Worm (Caenorhabditis elegans) whole organism, late embryonic: ENCODE results near the gene K09E9.1.

Experiments used
- F13H6.1 ChIP-seq: sonication (generic microtip); optimal IDR thresholded peaks from 2 replicates; lab custom pipeline; 2016; ENCODE audit warnings: missing genetic modification characterization, missing compliant biosample characterization
- K09A11.1 ChIP-seq: sonication (generic microtip); optimal IDR thresholded peaks from 2 replicates; lab custom pipeline; 2017; ENCODE audit warnings: antibody characterized with exemption, mild to moderate bottlenecking, missing genetic modification characterization, missing compliant biosample characterization; ENCODE audit not compliant: insufficient read depth
- ama-1 ChIP-seq: fragments of 150-350 bp; optimal IDR thresholded peaks from 2 replicates; lab custom pipeline; 2014
- ceh-14 ChIP-seq: sonication (generic microtip); optimal IDR thresholded peaks from 2 replicates; lab custom pipeline; 2016; ENCODE audit warnings: missing genotype, missing genetic modification characterization, missing compliant biosample characterization
- ceh-18 ChIP-seq: sonication (generic microtip); optimal IDR thresholded peaks from 2 replicates; lab custom pipeline; 2016; ENCODE audit warnings: missing genetic modification characterization, missing compliant biosample characterization
- ceh-2 ChIP-seq: sonication (generic microtip); optimal IDR thresholded peaks from 2 replicates; lab custom pipeline; 2016; ENCODE audit warnings: missing genotype, missing genetic modification characterization, missing compliant biosample characterization
- ceh-31 ChIP-seq: sonication (generic microtip); optimal IDR thresholded peaks from 2 replicates; lab custom pipeline; 2016; ENCODE audit warnings: missing genetic modification characterization, missing compliant biosample characterization
- ceh-34 ChIP-seq: sonication (generic microtip); optimal IDR thresholded peaks from 2 replicates; lab custom pipeline; 2016; ENCODE audit warnings: mild to moderate bottlenecking, missing genetic modification characterization, missing compliant biosample characterization
- ceh-45 ChIP-seq: fragments of 200-800 bp; sonication (Bioruptor generic); IDR thresholded peaks from 2 replicates; pipeline ENCODE4 v1.3.6; 2022; ENCODE audit warnings: missing genetic modification reagents, missing genetic modification characterization, missing compliant biosample characterization
- elt-2 ChIP-seq: sonication (generic microtip); optimal IDR thresholded peaks from 2 replicates; lab custom pipeline; 2016; ENCODE audit warnings: missing genetic modification reagents, missing genetic modification characterization, missing compliant biosample characterization
- elt-4 ChIP-seq: sonication (generic microtip); optimal IDR thresholded peaks from 2 replicates; lab custom pipeline; 2016; ENCODE audit warnings: missing genetic modification characterization, missing compliant biosample characterization
- ets-4 ChIP-seq: sonication (generic microtip); optimal IDR thresholded peaks from 2 replicates; lab custom pipeline; 2016; ENCODE audit warnings: missing genetic modification characterization, missing compliant biosample characterization
- eyg-1 ChIP-seq: sonication (generic microtip); optimal IDR thresholded peaks from 2 replicates; lab custom pipeline; 2016; ENCODE audit warnings: missing genotype, missing genetic modification characterization, missing compliant biosample characterization
- fkh-6 ChIP-seq: sonication (generic microtip); optimal IDR thresholded peaks from 2 replicates; lab custom pipeline; 2016; ENCODE audit warnings: missing genetic modification characterization, missing compliant biosample characterization
- gmeb-2 ChIP-seq: sonication (generic microtip); optimal IDR thresholded peaks from 2 replicates; lab custom pipeline; 2016; ENCODE audit warnings: missing genetic modification characterization, inconsistent platforms, missing compliant biosample characterization
- hlh-30 ChIP-seq: sonication (generic microtip); optimal IDR thresholded peaks from 2 replicates; lab custom pipeline; 2017; ENCODE audit warnings: antibody characterized with exemption, missing genetic modification characterization, missing compliant biosample characterization; ENCODE audit not compliant: insufficient read depth
- lim-6 ChIP-seq: sonication (generic microtip); optimal IDR thresholded peaks from 2 replicates; lab custom pipeline; 2016; ENCODE audit warnings: missing genetic modification characterization, missing compliant biosample characterization
- madf-2 ChIP-seq: sonication (generic microtip); optimal IDR thresholded peaks from 2 replicates; lab custom pipeline; 2017; ENCODE audit warnings: missing genetic modification characterization, missing compliant biosample characterization
- mec-3 ChIP-seq: sonication (generic microtip); optimal IDR thresholded peaks from 2 replicates; lab custom pipeline; 2016; ENCODE audit warnings: borderline replicate concordance, missing genetic modification characterization, missing compliant biosample characterization
- nhr-11 ChIP-seq: fragments of 150-350 bp; optimal IDR thresholded peaks from 2 replicates; lab custom pipeline; 2014; ENCODE audit warnings: missing biosample characterization, missing genetic modification characterization
- pax-1 ChIP-seq: fragments of 150-350 bp; optimal IDR thresholded peaks from 2 replicates; lab custom pipeline; 2014; ENCODE audit warnings: missing biosample characterization, missing genetic modification characterization
- pha-2 ChIP-seq: sonication (generic microtip); optimal IDR thresholded peaks from 2 replicates; lab custom pipeline; 2017; ENCODE audit warnings: mild to moderate bottlenecking, missing genetic modification characterization, missing compliant biosample characterization
- pqm-1 ChIP-seq: sonication (generic microtip); optimal IDR thresholded peaks from 2 replicates; lab custom pipeline; 2016; ENCODE audit warnings: missing genetic modification characterization, missing compliant biosample characterization
- pros-1 ChIP-seq: fragments of 150-350 bp; optimal IDR thresholded peaks from 2 replicates; lab custom pipeline; 2014; ENCODE audit warnings: missing biosample characterization, missing genetic modification reagents, missing genetic modification characterization
- ref-2 ChIP-seq: sonication (generic microtip); optimal IDR thresholded peaks from 2 replicates; lab custom pipeline; 2016; ENCODE audit warnings: missing genetic modification characterization, missing compliant biosample characterization
- rnt-1 ChIP-seq: sonication (generic microtip); optimal IDR thresholded peaks from 2 replicates; lab custom pipeline; 2016; ENCODE audit warnings: missing genetic modification characterization, missing compliant biosample characterization
- sox-4 ChIP-seq: sonication (generic microtip); optimal IDR thresholded peaks from 2 replicates; lab custom pipeline; 2017; ENCODE audit warnings: mild to moderate bottlenecking, missing genetic modification characterization, inconsistent platforms, missing compliant biosample characterization
- syd-9 ChIP-seq: sonication (generic microtip); optimal IDR thresholded peaks from 2 replicates; lab custom pipeline; 2016; ENCODE audit warnings: mild to moderate bottlenecking, missing genetic modification characterization, moderate library complexity, missing compliant biosample characterization
- tbx-2 ChIP-seq: sonication (generic microtip); optimal IDR thresholded peaks from 2 replicates; lab custom pipeline; 2016; ENCODE audit warnings: missing genetic modification characterization, missing compliant biosample characterization
- unc-55 ChIP-seq: sonication (generic microtip); optimal IDR thresholded peaks from 2 replicates; lab custom pipeline; 2017; ENCODE audit warnings: missing biosample characterization, missing genetic modification reagents, missing genetic modification characterization
- zip-5 ChIP-seq: sonication (generic microtip); optimal IDR thresholded peaks from 2 replicates; lab custom pipeline; 2016; ENCODE audit warnings: missing genetic modification characterization, missing compliant biosample characterization

The K09E9.1 gene

DNA sequence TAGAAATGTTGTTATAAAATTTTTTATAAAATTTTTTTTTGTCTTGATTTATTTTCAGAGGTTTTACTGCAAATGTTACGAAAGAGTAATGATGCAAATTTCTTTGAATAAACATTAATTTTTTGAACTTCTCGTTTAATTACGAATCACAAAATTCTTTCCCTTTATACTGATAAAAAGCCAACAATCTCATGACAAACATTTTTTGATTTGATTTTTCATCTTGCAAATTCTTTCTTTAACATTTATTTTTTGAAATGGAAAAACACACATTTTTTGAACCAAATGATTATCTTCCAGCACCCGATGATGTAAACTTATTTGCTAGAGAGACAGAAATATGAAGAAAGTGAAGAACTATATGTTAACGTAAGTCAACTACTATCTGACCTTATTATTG lies at the start of gene K09E9.1:
Gene K09E9.1 (plus strand): TSS at position 301 of the 400 bp plus-strand sequence.
- TF ChIP-seq K09A11.1 (tag; lab: Kevin White, UChicago): no peak
- TF ChIP-seq pros-1 (tag; lab: Kevin White, UChicago): no peak
- TF ChIP-seq madf-2 (tag; lab: Kevin White, UChicago): no peak
- TF ChIP-seq pqm-1: no peak

DNA sequence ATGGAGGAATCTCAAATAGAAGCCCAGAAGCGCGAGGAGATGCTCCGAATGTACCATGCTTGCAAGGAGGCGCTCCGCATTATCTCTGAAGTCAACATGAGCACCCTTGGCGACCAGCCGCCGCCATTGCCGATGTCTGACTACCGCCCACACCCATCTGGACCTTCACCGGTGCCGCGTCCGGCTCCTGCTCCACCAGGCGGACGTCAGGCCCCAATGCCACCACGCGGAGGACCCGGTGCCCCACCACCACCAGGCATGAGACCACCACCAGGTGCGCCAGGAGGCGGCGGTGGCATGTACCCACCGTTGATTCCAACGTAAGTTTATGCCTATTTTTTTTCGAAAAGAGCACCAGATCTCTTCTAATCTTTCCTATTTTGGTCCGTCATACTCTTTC lies 48.3 kb upstream of the K09E9.1 start:
- TF ChIP-seq ref-2 (tag; lab: Kevin White, UChicago): no peak
- no peak for TF ChIP-seq ceh-34 (tag; lab: Kevin White, UChicago)
- TF ChIP-seq mec-3 (tag; lab: Kevin White, UChicago): peak; percentile 7
- no peak for TF ChIP-seq unc-55 (GFP tag; lab: Kevin White, UChicago)
- TF ChIP-seq hlh-30 (tag; lab: Kevin White, UChicago): no peak
- no peak for TF ChIP-seq ama-1
- TF ChIP-seq nhr-11 (tag; lab: Kevin White, UChicago): no peak
- TF ChIP-seq fkh-6 (tag; lab: Kevin White, UChicago): no peak

DNA sequence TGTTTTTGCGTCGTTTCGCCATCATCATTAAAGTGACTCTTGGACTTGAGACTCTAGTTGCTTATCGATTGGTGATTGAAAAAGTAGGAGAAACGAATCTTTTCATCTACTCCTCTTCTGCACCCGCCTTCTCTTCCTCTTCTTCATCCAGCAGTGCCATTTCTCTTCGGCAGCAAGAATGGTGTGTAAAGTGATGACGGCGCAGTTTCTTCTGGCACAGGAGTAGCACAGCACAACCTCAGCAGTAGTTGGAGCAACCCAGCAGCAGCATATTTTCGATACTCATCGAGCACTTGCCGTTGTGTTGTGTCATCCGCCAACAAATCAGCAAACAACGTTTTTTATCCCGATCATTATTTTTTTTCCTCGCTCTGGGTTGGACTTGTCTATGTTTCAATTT lies 44.8 kb upstream of the K09E9.1 start:
- TF ChIP-seq unc-55 (GFP tag; lab: Kevin White, UChicago) (peak; percentile 9), ceh-18 (tag; lab: Kevin White, UChicago) (peak; percentile 53), ceh-14 (tag; lab: Kevin White, UChicago) (no peak)

DNA sequence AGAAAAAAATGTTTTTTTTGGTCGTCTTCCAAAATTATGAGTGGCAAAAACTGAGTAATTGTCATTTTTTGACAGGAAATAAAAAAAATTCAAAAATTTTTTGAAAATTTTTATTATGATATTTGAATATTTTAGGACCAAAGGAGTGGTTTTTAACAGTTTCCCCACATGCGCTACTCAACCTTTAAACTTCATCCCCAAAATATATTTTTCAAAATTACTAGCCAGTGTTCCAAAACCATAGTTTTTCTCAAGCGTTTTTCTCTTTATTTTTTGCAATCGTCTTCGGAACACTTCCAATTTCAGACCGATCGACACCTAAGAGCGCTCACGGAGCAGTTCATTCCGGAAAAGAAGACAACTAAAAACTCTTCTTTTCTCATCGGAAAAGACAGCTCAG lies 43.4 kb upstream of the K09E9.1 start, which contains the start of gene K09A9.6:
Gene K09A9.6 (plus strand): TSS at position 301 of the 400 bp plus-strand sequence.
- TF ChIP-seq ets-4: no peak
- TF ChIP-seq F13H6.1 (tag; lab: Kevin White, UChicago): no peak
- TF ChIP-seq syd-9 (tag; lab: Kevin White, UChicago): no peak
- no peak for TF ChIP-seq pha-2 (tag; lab: Kevin White, UChicago)
- no peak for TF ChIP-seq ceh-34 (tag; lab: Kevin White, UChicago)
- TF ChIP-seq hlh-30 (tag; lab: Kevin White, UChicago): no peak
- no peak for TF ChIP-seq ceh-31
- no peak for TF ChIP-seq lim-6 (tag; lab: Kevin White, UChicago)
- no peak for TF ChIP-seq zip-5 (tag; lab: Kevin White, UChicago)
- no peak for TF ChIP-seq pros-1 (tag; lab: Kevin White, UChicago)
- no peak for TF ChIP-seq ama-1
- TF ChIP-seq elt-4 (tag; lab: Kevin White, UChicago): no peak
- no peak for TF ChIP-seq pax-1 (tag; lab: Kevin White, UChicago)

DNA sequence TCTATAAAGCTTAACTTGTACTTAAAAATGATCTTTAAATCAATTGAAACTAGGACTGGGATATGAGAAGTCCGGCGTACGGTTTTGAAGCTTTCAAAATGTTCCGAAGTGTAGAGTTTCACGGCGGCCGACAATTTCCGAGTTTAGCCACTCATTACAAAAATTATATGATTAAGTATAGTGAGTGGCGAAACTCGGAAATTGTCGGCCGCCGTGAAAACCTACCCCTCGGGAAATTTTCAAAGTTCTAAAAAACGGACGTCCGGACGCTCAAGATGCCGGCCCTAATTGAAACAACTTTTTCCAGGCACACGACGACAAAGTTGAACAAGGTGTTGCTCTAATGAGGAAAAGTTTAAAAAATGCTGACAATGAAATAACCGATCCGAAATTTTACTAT lies 35.2 kb upstream of the K09E9.1 start:
- no peak for TF ChIP-seq tbx-2 (tag; lab: Kevin White, UChicago)

DNA sequence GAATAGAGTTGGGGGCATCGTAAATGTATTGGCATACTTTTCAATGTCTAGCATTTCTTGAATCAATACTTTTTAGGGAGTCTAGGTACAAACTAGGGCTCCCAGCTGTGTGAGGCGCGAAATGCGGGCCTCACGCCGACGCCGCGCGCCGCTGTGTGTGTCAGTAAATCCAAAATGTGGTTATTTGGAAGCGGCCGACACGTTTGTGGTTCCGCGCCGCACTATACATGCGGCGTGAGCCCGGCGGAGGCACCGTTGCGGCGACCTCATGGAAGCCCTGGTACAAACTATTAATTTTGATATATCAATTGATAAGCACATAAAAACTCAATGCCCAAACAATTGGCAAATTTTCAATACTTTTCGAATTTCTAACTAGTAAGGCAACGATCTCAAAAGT lies 34.1 kb upstream of the K09E9.1 start:
- TF ChIP-seq eyg-1: no peak
- no peak for TF ChIP-seq unc-55 (GFP tag; lab: Kevin White, UChicago)
- no peak for TF ChIP-seq ceh-45 (GFP tag; lab: Robert Waterston, UW)
- no peak for TF ChIP-seq sox-4 (tag; lab: Kevin White, UChicago)
- TF ChIP-seq, all 69 proteins: peak for 0

DNA sequence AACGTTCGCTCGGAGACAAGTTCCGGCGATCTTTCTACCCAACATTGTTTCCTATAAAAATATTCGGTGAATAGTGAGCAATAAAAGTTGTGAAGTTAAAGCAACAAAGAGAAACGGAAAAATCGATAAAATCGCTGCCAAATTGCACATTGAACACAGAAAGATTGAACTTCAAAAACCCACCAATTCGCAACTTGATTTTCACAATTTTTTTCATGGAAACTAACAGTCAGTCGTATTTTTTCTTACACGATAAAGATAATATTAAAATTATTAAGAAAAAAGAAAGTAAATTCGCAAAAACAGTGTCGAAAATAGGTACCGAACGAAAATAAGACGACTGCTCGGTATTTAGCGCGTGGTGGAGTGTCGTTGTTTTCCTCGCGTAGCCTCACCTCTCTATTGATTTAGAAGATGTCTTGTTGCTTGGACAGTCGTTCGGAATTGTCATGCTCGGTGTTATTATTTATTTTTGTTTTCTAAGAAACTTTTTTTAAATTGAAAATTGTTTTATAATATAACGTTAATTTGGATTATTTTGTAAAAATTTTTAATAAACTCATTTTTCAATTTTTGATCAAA lies 29.9 kb upstream of the K09E9.1 start, which contains the start of gene gas-1:
Gene gas-1 (minus strand): TSS at position 51 of the 582 bp plus-strand sequence.
- no peak for TF ChIP-seq ama-1
- no peak for TF ChIP-seq rnt-1 (tag; lab: Kevin White, UChicago)
- no peak for TF ChIP-seq F13H6.1 (tag; lab: Kevin White, UChicago)
- TF ChIP-seq gmeb-2 (tag; lab: Kevin White, UChicago): no peak
- TF ChIP-seq elt-2 (tag; lab: Kevin White, UChicago): no peak
- no peak for TF ChIP-seq ceh-45 (GFP tag; lab: Robert Waterston, UW)
- TF ChIP-seq syd-9 (tag; lab: Kevin White, UChicago): no peak
- TF ChIP-seq ceh-34 (tag; lab: Kevin White, UChicago): no peak
- no peak for TF ChIP-seq ceh-2 (tag; lab: Kevin White, UChicago)
